Worm (Caenorhabditis elegans): Measurements from ENCODE around the gene Y41D4B.1.

Gene Y41D4B.1

ce11 chrIV:1710535-1710934, 38.0 kb downstream of the Y41D4B.1 start:
- TF ChIP-seq ceh-82 (tag; optimal IDR thresholded peaks at IDR 0.05) = no peak
- TF ChIP-seq nhr-12 (tag; optimal IDR thresholded peaks at IDR 0.05) = no peak
- TF ChIP-seq ztf-4 (tag; optimal IDR thresholded peaks at IDR 0.05) = no peak

DNA sequence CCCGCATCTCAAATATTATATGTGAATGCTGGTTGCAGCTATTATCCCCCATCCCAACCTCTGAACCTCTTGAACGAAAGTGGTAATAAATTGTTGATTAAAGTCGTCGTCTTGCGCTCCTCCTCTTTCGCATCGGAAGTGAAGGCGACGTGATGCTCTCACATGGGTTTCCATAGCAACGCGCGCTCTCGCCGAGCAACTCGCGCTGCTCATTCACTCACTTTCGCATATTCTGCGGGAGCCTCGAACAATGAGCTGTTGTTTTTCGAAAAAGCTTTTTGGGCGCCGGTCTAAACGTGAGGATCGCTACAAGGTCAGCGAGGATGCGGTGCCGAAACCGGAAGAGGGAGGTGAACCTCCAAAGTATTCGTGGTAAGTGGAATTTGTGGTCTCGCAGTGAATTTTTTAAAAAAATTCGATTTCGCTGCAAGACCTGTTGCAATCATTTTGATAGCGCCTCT, 38.6 kb downstream of the Y41D4B.1 start, which contains the start of gene rpi-2:
Gene rpi-2, plus strand, starts transcription at position 234 of the 461 bp plus-strand sequence.
- TF ChIP-seq daf-12 (tag; optimal IDR thresholded peaks at IDR 0.05) = no peak
- TF ChIP-seq nhr-77 (tag; optimal IDR thresholded peaks at IDR 0.05) = peak; percentile 59
- no peak for TF ChIP-seq nfya-1 (tag; optimal IDR thresholded peaks at IDR 0.05; ENCODE audit: insufficient read depth)
- no peak for TF ChIP-seq egl-27 (tag; optimal IDR thresholded peaks at IDR 0.05)
- peak; percentile 55 for TF ChIP-seq nhr-43 (tag; optimal IDR thresholded peaks at IDR 0.05; ENCODE audit: poor library complexity, severe bottlenecking)
- peak; percentile 70 for TF ChIP-seq aly-2 (tag; optimal IDR thresholded peaks at IDR 0.05)
- no peak for TF ChIP-seq nhr-25 (tag; optimal IDR thresholded peaks at IDR 0.05)
- no peak for TF ChIP-seq nhr-76 (tag; optimal IDR thresholded peaks at IDR 0.05)
- no peak for TF ChIP-seq lin-39 (tag; optimal IDR thresholded peaks at IDR 0.05)
- TF ChIP-seq snpc-4 (tag; optimal IDR thresholded peaks at IDR 0.05) = no peak
- TF ChIP-seq R02D3.7 (tag; optimal IDR thresholded peaks at IDR 0.05) = no peak
- TF ChIP-seq fkh-2 (tag; optimal IDR thresholded peaks at IDR 0.05) = no peak
- TF ChIP-seq ama-1 (optimal IDR thresholded peaks at IDR 0.05) = peak; percentile 84
- TF ChIP-seq nhr-11 (tag; optimal IDR thresholded peaks at IDR 0.05) = no peak
- no peak for TF ChIP-seq ceh-82 (tag; optimal IDR thresholded peaks at IDR 0.05)
- no peak for TF ChIP-seq unc-62 (GFP tag; optimal IDR thresholded peaks at IDR 0.05)
- no peak for TF ChIP-seq lin-15B (tag; optimal IDR thresholded peaks at IDR 0.05)
- TF ChIP-seq nhr-12 (tag; optimal IDR thresholded peaks at IDR 0.05) = no peak
- no peak for TF ChIP-seq jun-1 (tag; optimal IDR thresholded peaks at IDR 0.05)
- TF ChIP-seq elt-2 (tag; optimal IDR thresholded peaks at IDR 0.05) = peak; percentile 23
- peak; percentile 37 for TF ChIP-seq hmg-11 (tag; optimal IDR thresholded peaks at IDR 0.05)
- TF ChIP-seq pha-4 (tag; optimal IDR thresholded peaks at IDR 0.05) = no peak
- TF ChIP-seq skn-1 (tag; optimal IDR thresholded peaks at IDR 0.05) = no peak
- TF ChIP-seq mdl-1 (tag; optimal IDR thresholded peaks at IDR 0.05) = no peak
- TF ChIP-seq fos-1 (tag; optimal IDR thresholded peaks at IDR 0.05) = no peak
- TF ChIP-seq nhr-237 (tag; optimal IDR thresholded peaks at IDR 0.05) = no peak
- TF ChIP-seq egl-5 (tag; optimal IDR thresholded peaks at IDR 0.05) = no peak
- TF ChIP-seq pqm-1 (tag; optimal IDR thresholded peaks at IDR 0.05) = no peak
- peak; percentile 28 for TF ChIP-seq ceh-28 (tag; optimal IDR thresholded peaks at IDR 0.05)

DNA sequence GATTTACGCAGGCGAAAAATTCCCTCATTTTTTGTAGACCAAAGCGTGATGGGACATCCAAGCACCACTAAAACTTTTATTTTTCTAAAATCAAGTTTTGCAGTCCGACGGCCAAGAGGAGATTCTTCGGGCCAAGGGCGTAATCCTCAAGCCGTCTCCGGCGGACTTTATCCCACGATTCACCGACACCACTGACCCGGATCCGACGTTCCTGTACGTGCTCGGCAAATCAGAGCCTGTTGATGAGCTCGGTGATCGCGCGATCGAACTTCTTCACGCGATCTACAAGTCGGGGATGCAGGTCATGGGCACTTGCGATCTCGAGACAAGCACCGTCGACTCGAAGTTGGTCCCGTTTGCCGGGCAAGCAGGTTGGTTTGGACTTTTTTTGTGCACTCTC, 41.1 kb downstream of the Y41D4B.1 start:
- TF ChIP-seq ZK546.5 (tag; optimal IDR thresholded peaks at IDR 0.05) (no peak), ceh-9 (tag; optimal IDR thresholded peaks at IDR 0.05) (no peak), ceh-16 (tag; optimal IDR thresholded peaks at IDR 0.05) (no peak), daf-12 (tag; optimal IDR thresholded peaks at IDR 0.05) (no peak), nhr-28 (tag; optimal IDR thresholded peaks at IDR 0.05) (no peak), nhr-11 (tag; optimal IDR thresholded peaks at IDR 0.05) (no peak)

DNA sequence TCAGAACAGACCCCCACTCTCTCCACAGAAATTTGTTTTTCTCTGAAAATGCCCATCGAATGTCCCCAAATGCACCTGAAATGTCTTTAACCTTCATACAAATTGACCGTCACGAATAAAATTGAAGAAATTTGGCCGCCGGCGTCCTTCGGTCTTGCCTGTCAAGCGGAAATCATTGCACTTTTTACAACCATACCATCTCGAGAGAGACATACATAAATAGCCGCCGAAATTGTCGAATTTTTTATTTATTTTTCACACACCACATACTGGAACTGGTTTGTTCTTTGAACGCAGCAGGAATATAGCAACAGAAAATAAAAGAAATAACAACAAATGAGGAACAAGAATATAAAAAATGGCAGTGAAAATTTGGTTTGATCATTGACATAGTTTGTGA, 43.2 kb downstream of the Y41D4B.1 start:
- TF ChIP-seq sea-2 (GFP tag; optimal IDR thresholded peaks at IDR 0.05) (no peak), nhr-23 (tag; optimal IDR thresholded peaks at IDR 0.05) (peak; percentile 14), fos-1 (tag; optimal IDR thresholded peaks at IDR 0.05) (no peak), nhr-237 (tag; optimal IDR thresholded peaks at IDR 0.05) (no peak), egl-27 (tag; optimal IDR thresholded peaks at IDR 0.05) (no peak), fkh-10 (GFP tag; optimal IDR thresholded peaks at IDR 0.05) (no peak), ceh-28 (tag; optimal IDR thresholded peaks at IDR 0.05) (no peak), elt-3 (tag; optimal IDR thresholded peaks at IDR 0.05) (no peak), daf-12 (tag; optimal IDR thresholded peaks at IDR 0.05) (no peak), ztf-11 (tag; optimal IDR thresholded peaks at IDR 0.05) (no peak), skn-1 (tag; optimal IDR thresholded peaks at IDR 0.05) (no peak), nhr-25 (tag; optimal IDR thresholded peaks at IDR 0.05) (peak; percentile 60), ama-1 (optimal IDR thresholded peaks at IDR 0.05) (no peak), ztf-4 (tag; optimal IDR thresholded peaks at IDR 0.05) (no peak)

All from whole organism, L3 larva.